Fruit fly (Drosophila melanogaster) whole organism, wandering third instar larva: ENCODE results near the gene CG11563.

ENCODE experiments used
- Dfd ChIP-seq: fragments of >200 bp; optimal IDR thresholded peaks from 2 replicates; lab custom pipeline; 2017; ENCODE audit warnings: missing biosample characterization, missing genetic modification characterization
- Dif ChIP-seq: fragments of 200-275, 200-300 bp; sonication (Bioruptor generic); optimal IDR thresholded peaks from 2 replicates; lab custom pipeline; 2018; ENCODE audit warnings: missing biosample characterization, missing genetic modification characterization; ENCODE audit not compliant: partially characterized antibody
- Mio ChIP-seq: sonication (Bioruptor generic); optimal IDR thresholded peaks from 2 replicates; lab custom pipeline; 2016; ENCODE audit warnings: missing biosample characterization, missing genetic modification characterization
- Myc ChIP-seq: fragments of >200 bp; optimal IDR thresholded peaks from 2 replicates; lab custom pipeline; 2017
- OdsH ChIP-seq: fragments of 200-800 bp; sonication (Bioruptor generic); optimal IDR thresholded peaks from 2 replicates; lab custom pipeline; 2016; ENCODE audit warnings: missing biosample characterization, mild to moderate bottlenecking, missing genetic modification characterization
- ey ChIP-seq: fragments of 200-800 bp; sonication (Bioruptor generic); optimal IDR thresholded peaks from 2 replicates; lab custom pipeline; 2016; ENCODE audit warnings: missing biosample characterization, missing genetic modification characterization
- h ChIP-seq: fragments of 200-800 bp; sonication (Bioruptor generic); optimal IDR thresholded peaks from 3 replicates; lab custom pipeline; 2016; ENCODE audit warnings: missing biosample characterization, mild to moderate bottlenecking, missing genetic modification characterization
- lola ChIP-seq: fragments of >200 bp; optimal IDR thresholded peaks from 2 replicates; lab custom pipeline; 2017; ENCODE audit warnings: missing biosample characterization, missing genetic modification characterization
- pan ChIP-seq: fragments of >200 bp; optimal IDR thresholded peaks from 2 replicates; lab custom pipeline; 2017
- psq ChIP-seq: fragments of 200-800 bp; sonication (Bioruptor generic); optimal IDR thresholded peaks from 3 replicates; lab custom pipeline; 2017; ENCODE audit warnings: missing biosample characterization, mild to moderate bottlenecking, missing genetic modification characterization, moderate library complexity
- sage ChIP-seq: fragments of 200-800 bp; sonication (Bioruptor generic); optimal IDR thresholded peaks from 2 replicates; lab custom pipeline; 2016; ENCODE audit warnings: missing biosample characterization, mild to moderate bottlenecking, missing genetic modification characterization
- tai ChIP-seq: sonication (Bioruptor generic); optimal IDR thresholded peaks from 2 replicates; lab custom pipeline; 2016; ENCODE audit warnings: missing biosample characterization, missing genetic modification characterization
- usp ChIP-seq: fragments of >200 bp; optimal IDR thresholded peaks from 2 replicates; lab custom pipeline; 2017; ENCODE audit warnings: missing biosample characterization, missing genetic modification characterization

dm6 chr3R:31738060-31738619 is 1.3 kb downstream of the CG11563 start, which contains the start of gene eEF1alpha2:
- TF ChIP-seq Dfd (GFP tag; lab: Kevin White, UChicago), result no peak
- no peak for TF ChIP-seq psq (GFP tag; lab: Kevin White, UChicago)
- TF ChIP-seq usp (GFP tag; lab: Kevin White, UChicago), result no peak
- TF ChIP-seq h (GFP tag; lab: Kevin White, UChicago), result no peak
- TF ChIP-seq pan (lab: Kevin White, UChicago), result no peak
- no peak for TF ChIP-seq sage (GFP tag; lab: Kevin White, UChicago)
- no peak for TF ChIP-seq Myc (lab: Kevin White, UChicago)
- TF ChIP-seq ey (GFP tag; lab: Kevin White, UChicago), result no peak
- TF ChIP-seq Dif (GFP tag; lab: Kevin White, UChicago), result no peak
- TF ChIP-seq OdsH, result no peak
- TF ChIP-seq lola (GFP tag; lab: Kevin White, UChicago), result no peak
- TF ChIP-seq Mio, result no peak
- no peak for TF ChIP-seq tai (GFP tag; lab: Kevin White, UChicago)
